Worm (Caenorhabditis elegans) whole organism, L1 larva: ENCODE measurements around the gene ZK1098.6.

Experiments used
- C04F5.9 ChIP-seq: sonication (generic microtip); optimal IDR thresholded peaks from 2 replicates; lab custom pipeline; 2016; ENCODE audit warnings: missing genetic modification characterization, missing compliant biosample characterization
- C16A3.4 ChIP-seq: fragments of 150-350 bp; optimal IDR thresholded peaks from 2 replicates; lab custom pipeline; 2014; ENCODE audit warnings: missing biosample characterization, missing genetic modification characterization
- Y116A8C.19 ChIP-seq: sonication (generic microtip); optimal IDR thresholded peaks from 2 replicates; lab custom pipeline; 2016; ENCODE audit warnings: missing compliant biosample characterization, missing genetic modification characterization, borderline replicate concordance
- aha-1 ChIP-seq: fragments of 150-350 bp; optimal IDR thresholded peaks from 2 replicates; lab custom pipeline; 2014; ENCODE audit warnings: missing biosample characterization, missing genetic modification characterization
- alr-1 ChIP-seq: fragments of 200-800 bp; sonication (Bioruptor generic); optimal IDR thresholded peaks from 2 replicates; lab custom pipeline; 2018; ENCODE audit warnings: borderline replicate concordance, mild to moderate bottlenecking, missing genetic modification characterization, missing compliant biosample characterization
- aly-2 ChIP-seq: fragments of 150-350 bp; optimal IDR thresholded peaks from 2 replicates; lab custom pipeline; 2014; ENCODE audit warnings: missing biosample characterization, missing genetic modification characterization
- ama-1 ChIP-seq: fragments of 150-350 bp; optimal IDR thresholded peaks from 2 replicates; lab custom pipeline; 2014
- ceh-63 ChIP-seq: fragments of 200-800 bp; sonication (Bioruptor generic); optimal IDR thresholded peaks from 2 replicates; lab custom pipeline; 2018; ENCODE audit warnings: mild to moderate bottlenecking, missing genetic modification characterization, missing compliant biosample characterization
- ceh-82 ChIP-seq, 3 experiments: fragments of 150-350 bp in 1 of 3; sonication (generic microtip) in 2 of 3; optimal IDR thresholded peaks; 2 replicates each; lab custom pipeline; 2014 to 2017; ENCODE audit warnings: missing biosample characterization in 3 of 3, missing genetic modification characterization in 3 of 3
- ceh-88 ChIP-seq: fragments of 200-800 bp; sonication (Bioruptor generic); IDR thresholded peaks from 2 replicates; pipeline ENCODE4 v1.3.6; 2022; ENCODE audit warnings: missing genetic modification characterization, missing compliant biosample characterization
- dpl-1 ChIP-seq, 3 experiments: fragments of 150-350 bp in 2 of 3; sonication (generic microtip) in 1 of 3; optimal IDR thresholded peaks; 2 replicates each; lab custom pipeline; 2014 to 2017; ENCODE audit warnings: missing biosample characterization in 3 of 3, missing genetic modification characterization in 3 of 3, missing genetic modification reagents in 3 of 3
- efl-1 ChIP-seq, 4 experiments: fragments of 150-350 bp; optimal IDR thresholded peaks in 3 of 4; peaks in 1 of 4; 1 replicate in 1 of 4; 2 replicates in 3 of 4; lab custom pipeline; 2014; ENCODE audit warnings: missing biosample characterization in 2 of 4, missing genetic modification characterization in 2 of 4, missing genetic modification reagents in 2 of 4
- efl-3 ChIP-seq: fragments of 200-800 bp; sonication (Bioruptor generic); optimal IDR thresholded peaks from 2 replicates; lab custom pipeline; 2018; ENCODE audit warnings: mild to moderate bottlenecking, missing genetic modification characterization, missing compliant biosample characterization
- egl-13 ChIP-seq: sonication (generic microtip); optimal IDR thresholded peaks from 2 replicates; lab custom pipeline; 2016; ENCODE audit warnings: missing genotype, missing genetic modification reagents, missing genetic modification characterization, missing compliant biosample characterization
- egl-27 ChIP-seq, 2 experiments: fragments of 150-350 bp in 1 of 2; sonication (generic microtip); optimal IDR thresholded peaks; 3 replicates each; lab custom pipeline; 2017 to 2018; ENCODE audit warnings: missing biosample characterization in 2 of 2, missing genetic modification characterization in 2 of 2, missing genetic modification reagents in 2 of 2
- elt-2 ChIP-seq: sonication (generic microtip); optimal IDR thresholded peaks from 2 replicates; lab custom pipeline; 2016; ENCODE audit warnings: missing genetic modification characterization, mild to moderate bottlenecking, inconsistent platforms, missing compliant biosample characterization, missing genetic modification reagents
- elt-3 ChIP-seq, 6 experiments: fragments of 150-350 bp in 1 of 6; sonication (generic microtip); optimal IDR thresholded peaks; 2 replicates each; lab custom pipeline; 2017 to 2018; ENCODE audit warnings: missing biosample characterization in 6 of 6, missing genetic modification characterization in 6 of 6, inconsistent platforms in 1 of 6
- fkh-10 ChIP-seq: sonication (generic microtip); optimal IDR thresholded peaks from 2 replicates; lab custom pipeline; 2017; ENCODE audit warnings: missing biosample characterization, missing genetic modification reagents, missing genetic modification characterization
- fkh-4 ChIP-seq: sonication (generic microtip); optimal IDR thresholded peaks from 2 replicates; lab custom pipeline; 2016; ENCODE audit warnings: missing compliant biosample characterization, missing genetic modification characterization, borderline replicate concordance
- fkh-8 ChIP-seq: sonication (generic microtip); optimal IDR thresholded peaks from 2 replicates; lab custom pipeline; 2016; ENCODE audit warnings: mild to moderate bottlenecking, missing genetic modification characterization, missing compliant biosample characterization
- fos-1 ChIP-seq: fragments of 150-350 bp; optimal IDR thresholded peaks from 2 replicates; lab custom pipeline; 2014; ENCODE audit warnings: missing biosample characterization, missing genetic modification characterization
- hlh-17 ChIP-seq: fragments of 200-800 bp; sonication (Bioruptor generic); optimal IDR thresholded peaks from 2 replicates; lab custom pipeline; 2018; ENCODE audit warnings: missing genetic modification characterization, mild to moderate bottlenecking, missing compliant biosample characterization, moderate library complexity, borderline replicate concordance
- hlh-4 ChIP-seq: sonication (generic microtip); optimal IDR thresholded peaks from 2 replicates; lab custom pipeline; 2016; ENCODE audit warnings: mild to moderate bottlenecking, missing genetic modification characterization, missing compliant biosample characterization
- irx-1 ChIP-seq: sonication (generic microtip); optimal IDR thresholded peaks from 2 replicates; lab custom pipeline; 2016; ENCODE audit warnings: missing genetic modification characterization, missing compliant biosample characterization
- isw-1 ChIP-seq: fragments of 200-800 bp; sonication (Bioruptor generic); IDR thresholded peaks from 2 replicates; pipeline ENCODE4 v1.3.6; 2022; ENCODE audit warnings: missing genetic modification characterization, missing compliant biosample characterization
- jun-1 ChIP-seq: fragments of 150-350 bp; optimal IDR thresholded peaks from 2 replicates; lab custom pipeline; 2014; ENCODE audit warnings: missing biosample characterization, missing genetic modification reagents, missing genetic modification characterization
- lin-13 ChIP-seq: fragments of 150-350 bp; optimal IDR thresholded peaks from 2 replicates; lab custom pipeline; 2014; ENCODE audit warnings: missing biosample characterization, missing genetic modification reagents, missing genetic modification characterization
- lin-14 ChIP-seq: fragments of 200-800 bp; sonication (Bioruptor generic); optimal IDR thresholded peaks from 2 replicates; lab custom pipeline; 2018; ENCODE audit warnings: mild to moderate bottlenecking, missing genetic modification characterization, moderate library complexity, missing compliant biosample characterization
- lin-35 ChIP-seq, 2 experiments: fragments of 150-350 bp; optimal IDR thresholded peaks; 2 replicates each; lab custom pipeline; 2014; ENCODE audit warnings: missing biosample characterization in 2 of 2, missing genetic modification characterization in 2 of 2, missing genetic modification reagents in 2 of 2
- lin-39 ChIP-seq: fragments of 150-350 bp; optimal IDR thresholded peaks from 2 replicates; lab custom pipeline; 2014; ENCODE audit warnings: missing biosample characterization, missing genetic modification reagents, missing genetic modification characterization
- lsy-2 ChIP-seq, 2 experiments: fragments of 150-350 bp; optimal IDR thresholded peaks; 2 replicates each; lab custom pipeline; 2014; ENCODE audit warnings: missing biosample characterization in 2 of 2, missing genetic modification characterization in 2 of 2
- mdl-1 ChIP-seq, 2 experiments: fragments of 150-350 bp; optimal IDR thresholded peaks; 2 replicates each; lab custom pipeline; 2014 to 2017; ENCODE audit warnings: missing biosample characterization in 2 of 2, missing genetic modification characterization in 2 of 2, inconsistent platforms in 1 of 2
- nhr-237 ChIP-seq: fragments of 150-350 bp; optimal IDR thresholded peaks from 2 replicates; lab custom pipeline; 2014; ENCODE audit warnings: missing biosample characterization, missing genetic modification characterization
- nhr-47 ChIP-seq: sonication (generic microtip); optimal IDR thresholded peaks from 2 replicates; lab custom pipeline; 2016; ENCODE audit warnings: mild to moderate bottlenecking, missing genetic modification characterization, moderate library complexity, missing compliant biosample characterization
- nhr-76 ChIP-seq: sonication (generic microtip); optimal IDR thresholded peaks from 2 replicates; lab custom pipeline; 2017; ENCODE audit warnings: missing biosample characterization, missing genetic modification characterization
- nhr-77 ChIP-seq: fragments of 150-350 bp; optimal IDR thresholded peaks from 2 replicates; lab custom pipeline; 2014; ENCODE audit warnings: missing biosample characterization, missing genetic modification characterization
- nhr-85 ChIP-seq: sonication (generic microtip); peaks from one replicate; lab custom pipeline; 2016; ENCODE audit warnings: missing genetic modification characterization, inconsistent platforms, missing compliant biosample characterization
- nhr-90 ChIP-seq: sonication (generic microtip); optimal IDR thresholded peaks from 2 replicates; lab custom pipeline; 2016; ENCODE audit warnings: mild to moderate bottlenecking, missing genetic modification characterization, missing compliant biosample characterization; ENCODE audit not compliant: poor library complexity
- pag-3 ChIP-seq: sonication (generic microtip); optimal IDR thresholded peaks from 2 replicates; lab custom pipeline; 2017; ENCODE audit warnings: missing genetic modification characterization, mild to moderate bottlenecking, missing compliant biosample characterization, antibody characterized with exemption, borderline replicate concordance; ENCODE audit not compliant: insufficient read depth
- pax-3 ChIP-seq: fragments of 200-800 bp; sonication (Bioruptor generic); optimal IDR thresholded peaks from 2 replicates; lab custom pipeline; 2018; ENCODE audit warnings: mild to moderate bottlenecking, missing genetic modification characterization, moderate library complexity, missing compliant biosample characterization
- pqm-1 ChIP-seq: sonication (generic microtip); optimal IDR thresholded peaks from 3 replicates; lab custom pipeline; 2017; ENCODE audit warnings: missing biosample characterization, missing genetic modification characterization
- rnt-1 ChIP-seq: sonication (generic microtip); optimal IDR thresholded peaks from 2 replicates; lab custom pipeline; 2016; ENCODE audit warnings: mild to moderate bottlenecking, missing genetic modification characterization, moderate library complexity, missing compliant biosample characterization
- snpc-4 ChIP-seq: fragments of 150-350 bp; optimal IDR thresholded peaks from 2 replicates; lab custom pipeline; 2014; ENCODE audit warnings: missing biosample characterization, missing genetic modification characterization
- snu-23 ChIP-seq: sonication (generic microtip); optimal IDR thresholded peaks from 2 replicates; lab custom pipeline; 2016; ENCODE audit warnings: missing genetic modification characterization, missing compliant biosample characterization
- sptf-1 ChIP-seq: fragments of 150-350 bp; optimal IDR thresholded peaks from 2 replicates; lab custom pipeline; 2014; ENCODE audit warnings: missing biosample characterization, missing genetic modification characterization
- swsn-7 ChIP-seq: sonication (generic microtip); optimal IDR thresholded peaks from 2 replicates; lab custom pipeline; 2016; ENCODE audit warnings: missing genetic modification characterization, missing compliant biosample characterization
- tbx-2 ChIP-seq: sonication (generic microtip); optimal IDR thresholded peaks from 2 replicates; lab custom pipeline; 2016; ENCODE audit warnings: missing genetic modification characterization, missing compliant biosample characterization
- tlp-1 ChIP-seq: fragments of 150-350 bp; optimal IDR thresholded peaks from 2 replicates; lab custom pipeline; 2014; ENCODE audit warnings: missing biosample characterization, missing genetic modification characterization
- unc-130 ChIP-seq: fragments of 150-350 bp; optimal IDR thresholded peaks from 2 replicates; lab custom pipeline; 2017; ENCODE audit warnings: missing biosample characterization, missing genetic modification characterization, inconsistent platforms
- unc-30 ChIP-seq: sonication (generic microtip); optimal IDR thresholded peaks from 2 replicates; lab custom pipeline; 2017; ENCODE audit warnings: missing biosample characterization, missing genetic modification characterization
- unc-86 ChIP-seq: sonication (generic microtip); optimal IDR thresholded peaks from 2 replicates; lab custom pipeline; 2016; ENCODE audit warnings: missing genetic modification characterization, missing compliant biosample characterization
- ztf-4 ChIP-seq: fragments of 150-350 bp; optimal IDR thresholded peaks from 2 replicates; lab custom pipeline; 2014; ENCODE audit warnings: missing biosample characterization, missing genetic modification characterization

Gene ZK1098.6

ce11 chrIII:9523581-9523980 lies 3.4 kb upstream of the ZK1098.6 start, which contains the start of gene mrps-23:
Gene mrps-23, minus strand, starts transcription at chrIII:9523672.
- TF ChIP-seq lin-14 (GFP tag; lab: Kevin White, UChicago), result no peak
- no peak for TF ChIP-seq efl-1 (optimal IDR thresholded peaks at IDR 0.05; lab: Kevin White, UChicago)
- peak in 1 of 2 experiments; percentile 16 for TF ChIP-seq efl-1 (GFP tag; optimal IDR thresholded peaks at IDR 0.05 in 1 of 2; lab: Kevin White, UChicago)
- TF ChIP-seq fkh-10 (GFP tag; lab: Kevin White, UChicago), result no peak
- TF ChIP-seq sptf-1 (tag; lab: Kevin White, UChicago), result no peak
- TF ChIP-seq unc-86 (tag; lab: Kevin White, UChicago), result no peak
- TF ChIP-seq swsn-7 (tag; lab: Kevin White, UChicago), result no peak
- no peak for TF ChIP-seq irx-1 (tag; lab: Kevin White, UChicago)
- no peak for TF ChIP-seq alr-1 (tag; lab: Kevin White, UChicago)
- TF ChIP-seq egl-13 (tag; lab: Kevin White, UChicago), result no peak
- no peak for TF ChIP-seq rnt-1 (tag; lab: Kevin White, UChicago)
- TF ChIP-seq ceh-88 (GFP tag; lab: Robert Waterston, UW), result no peak
- no peak for TF ChIP-seq mdl-1 (tag; optimal IDR thresholded peaks at IDR 0.05; lab: Kevin White, UChicago)
- no peak for TF ChIP-seq ama-1 (lab: Kevin White, UChicago)
- TF ChIP-seq pax-3 (tag; lab: Kevin White, UChicago), result no peak
- TF ChIP-seq nhr-90 (tag; lab: Kevin White, UChicago), result peak; percentile 22
- no peak for TF ChIP-seq fkh-4 (tag; lab: Kevin White, UChicago)
- TF ChIP-seq unc-130 (tag; lab: Kevin White, UChicago), result no peak
- no peak for TF ChIP-seq snpc-4 (tag; lab: Kevin White, UChicago)
- peak; percentile 20 for TF ChIP-seq snu-23 (GFP tag; lab: Kevin White, UChicago)
- no peak for TF ChIP-seq fkh-8 (tag; lab: Kevin White, UChicago)
- no peak for TF ChIP-seq tlp-1 (tag; lab: Kevin White, UChicago)
- no peak for TF ChIP-seq nhr-77 (tag; lab: Kevin White, UChicago)
- no peak for TF ChIP-seq C16A3.4 (tag; lab: Kevin White, UChicago)
- TF ChIP-seq elt-3 (tag; optimal IDR thresholded peaks at IDR 0.05; lab: Kevin White, UChicago), result peak in 1 of 6 experiments; percentile 12
- TF ChIP-seq lin-35 (GFP tag; optimal IDR thresholded peaks at IDR 0.05; lab: Kevin White, UChicago), result peak in 1 of 2 experiments; percentile 30
- no peak for TF ChIP-seq isw-1 (GFP tag; lab: Robert Waterston, UW)
- no peak for TF ChIP-seq tbx-2 (tag; lab: Kevin White, UChicago)
- no peak for TF ChIP-seq lin-39 (tag; lab: Kevin White, UChicago)
- no peak for TF ChIP-seq jun-1 (tag; lab: Kevin White, UChicago)
- no peak for TF ChIP-seq nhr-237
- TF ChIP-seq aly-2, result no peak
- no peak for TF ChIP-seq fos-1 (tag; lab: Kevin White, UChicago)
- no peak for TF ChIP-seq elt-2 (tag; lab: Kevin White, UChicago)
- no peak for TF ChIP-seq ztf-4 (tag; lab: Kevin White, UChicago)
- TF ChIP-seq pag-3 (tag; lab: Kevin White, UChicago), result no peak
- TF ChIP-seq egl-27 (tag; optimal IDR thresholded peaks at IDR 0.05; lab: Kevin White, UChicago), result no peak
- TF ChIP-seq efl-3 (GFP tag; lab: Kevin White, UChicago), result no peak
- TF ChIP-seq ceh-82 (tag; optimal IDR thresholded peaks at IDR 0.05; lab: Kevin White, UChicago), result no peak
- TF ChIP-seq ceh-63 (GFP tag; lab: Kevin White, UChicago), result no peak
- TF ChIP-seq nhr-47, result peak; percentile 7
- no peak for TF ChIP-seq hlh-17
- TF ChIP-seq aha-1 (tag; lab: Kevin White, UChicago), result no peak
- peak in 1 of 3 experiments; percentile 7 for TF ChIP-seq dpl-1 (GFP tag; optimal IDR thresholded peaks at IDR 0.05; lab: Kevin White, UChicago)
- TF ChIP-seq nhr-85 (tag; lab: Kevin White, UChicago), result no peak
- TF ChIP-seq C04F5.9 (tag; lab: Kevin White, UChicago), result no peak
- no peak for TF ChIP-seq nhr-76 (tag; lab: Kevin White, UChicago)
- TF ChIP-seq Y116A8C.19 (tag; lab: Kevin White, UChicago), result no peak
- peak in 1 of 2 experiments; percentile 35 for TF ChIP-seq lsy-2 (tag; optimal IDR thresholded peaks at IDR 0.05; lab: Kevin White, UChicago)
- TF ChIP-seq pqm-1 (tag; lab: Kevin White, UChicago), result no peak
- no peak for TF ChIP-seq lin-13
- no peak for TF ChIP-seq unc-30 (tag; lab: Kevin White, UChicago)
- TF ChIP-seq hlh-4 (tag; lab: Kevin White, UChicago), result no peak
